Fruit fly (Drosophila melanogaster) whole organism, prepupa: ENCODE results near the gene RpS3A.
A peak's percentile ranks its signal among the peaks of the same experiment; 100 is the strongest.

Experiments used
- Blimp-1 ChIP-seq: fragments of 200-800 bp; sonication (Bioruptor generic); optimal IDR thresholded peaks from 3 replicates; lab custom pipeline; 2017; ENCODE audit warnings: missing biosample characterization, missing genetic modification characterization, mild to moderate bottlenecking, moderate library complexity, missing genetic modification reagents
- CG10631 ChIP-seq: fragments of 200-800 bp; sonication (Bioruptor generic); optimal IDR thresholded peaks from 2 replicates; lab custom pipeline; 2016; ENCODE audit warnings: missing biosample characterization, missing genetic modification characterization
- CG10669 ChIP-seq: fragments of 200-800 bp; sonication (Bioruptor generic); optimal IDR thresholded peaks from 3 replicates; lab custom pipeline; 2018; ENCODE audit warnings: missing biosample characterization, mild to moderate bottlenecking, missing genetic modification characterization, moderate library complexity
- CG15336 ChIP-seq: fragments of 200-800 bp; sonication (Bioruptor generic); IDR thresholded peaks from 2 replicates; pipeline ENCODE4 v1.3.6; 2022; ENCODE audit warnings: missing biosample characterization, missing genetic modification characterization
- CG1621 ChIP-seq: fragments of 200-800 bp; sonication (Bioruptor generic); optimal IDR thresholded peaks from 3 replicates; lab custom pipeline; 2018; ENCODE audit warnings: missing biosample characterization, mild to moderate bottlenecking, missing genetic modification characterization
- CG3032 ChIP-seq: fragments of 200-800 bp; optimal IDR thresholded peaks from 2 replicates; lab custom pipeline; 2019; ENCODE audit warnings: missing biosample characterization, mild to moderate bottlenecking, missing genetic modification characterization, moderate library complexity
- CG32006 ChIP-seq: fragments of 200-800 bp; sonication (Bioruptor generic); optimal IDR thresholded peaks from 3 replicates; lab custom pipeline; 2017; ENCODE audit warnings: missing biosample characterization, mild to moderate bottlenecking, missing genetic modification characterization
- CG34406 ChIP-seq: fragments of 200-800 bp; sonication (Bioruptor generic); optimal IDR thresholded peaks from 3 replicates; lab custom pipeline; 2016; ENCODE audit warnings: missing biosample characterization, missing genetic modification characterization
- CG3919 ChIP-seq: fragments of 200-800 bp; sonication (Bioruptor generic); optimal IDR thresholded peaks from 3 replicates; lab custom pipeline; 2016; ENCODE audit warnings: missing biosample characterization, missing genetic modification characterization
- CG4318 ChIP-seq: fragments of 200-800 bp; sonication (Bioruptor generic); optimal IDR thresholded peaks from 3 replicates; lab custom pipeline; 2017; ENCODE audit warnings: missing biosample characterization, mild to moderate bottlenecking, missing genetic modification characterization
- CG6276 ChIP-seq: fragments of 200-800 bp; sonication (Bioruptor generic); optimal IDR thresholded peaks from 2 replicates; lab custom pipeline; 2017; ENCODE audit warnings: missing biosample characterization, mild to moderate bottlenecking, missing genetic modification characterization
- CG6792 ChIP-seq: fragments of 200-800 bp; sonication (Bioruptor generic); optimal IDR thresholded peaks from 3 replicates; lab custom pipeline; 2016; ENCODE audit warnings: missing biosample characterization, missing genetic modification characterization
- CG6808 ChIP-seq: fragments of 200-800 bp; sonication (Bioruptor generic); optimal IDR thresholded peaks from 3 replicates; lab custom pipeline; 2017; ENCODE audit warnings: missing biosample characterization, missing genetic modification characterization, mild to moderate bottlenecking, moderate library complexity, missing genetic modification reagents
- CG6854 ChIP-seq: fragments of 200-800 bp; sonication (Bioruptor generic); optimal IDR thresholded peaks from 2 replicates; lab custom pipeline; 2017; ENCODE audit warnings: missing biosample characterization, mild to moderate bottlenecking, missing genetic modification characterization
- CG7368 ChIP-seq: fragments of 200-800 bp; sonication (Bioruptor generic); optimal IDR thresholded peaks from 3 replicates; lab custom pipeline; 2016; ENCODE audit warnings: missing biosample characterization, missing genetic modification characterization
- CG8119 ChIP-seq: fragments of 200-800 bp; sonication (Bioruptor generic); IDR thresholded peaks from 3 replicates; pipeline ENCODE4 v1.3.6; 2022; ENCODE audit warnings: missing biosample characterization, missing genetic modification characterization
- CG8319 ChIP-seq: fragments of 200-800 bp; sonication (Bioruptor generic); optimal IDR thresholded peaks from 3 replicates; lab custom pipeline; 2016; ENCODE audit warnings: missing biosample characterization, missing genetic modification characterization
- CG9139 ChIP-seq: fragments of 200-800 bp; sonication (Bioruptor generic); optimal IDR thresholded peaks from 3 replicates; lab custom pipeline; 2017; ENCODE audit warnings: missing biosample characterization, mild to moderate bottlenecking, missing genetic modification characterization
- Eip75B ChIP-seq: fragments of 200-800 bp; sonication (Bioruptor generic); optimal IDR thresholded peaks from 3 replicates; lab custom pipeline; 2016; ENCODE audit warnings: missing biosample characterization, missing genetic modification characterization
- Eip78C ChIP-seq: fragments of 200-800 bp; sonication (Bioruptor generic); peaks from one replicate; lab custom pipeline; 2016; ENCODE audit warnings: missing biosample characterization, missing genetic modification characterization
- Eip93F ChIP-seq: fragments of 200-800 bp; sonication (Bioruptor generic); optimal IDR thresholded peaks from 2 replicates; lab custom pipeline; 2016; ENCODE audit warnings: missing biosample characterization, mild to moderate bottlenecking, missing genetic modification characterization
- Ets21C ChIP-seq: fragments of 200-800 bp; sonication (Bioruptor generic); optimal IDR thresholded peaks from 3 replicates; lab custom pipeline; 2016; ENCODE audit warnings: missing biosample characterization, missing genetic modification characterization
- Hr38 ChIP-seq: sonication (Bioruptor generic); optimal IDR thresholded peaks from 2 replicates; lab custom pipeline; 2016; ENCODE audit warnings: missing biosample characterization, missing genetic modification characterization
- Hr4 ChIP-seq: fragments of 200-800 bp; sonication (Bioruptor generic); optimal IDR thresholded peaks from 3 replicates; lab custom pipeline; 2016; ENCODE audit warnings: missing biosample characterization, missing genetic modification characterization
- Lpt ChIP-seq: fragments of 200-800 bp; sonication (Bioruptor generic); optimal IDR thresholded peaks from 3 replicates; lab custom pipeline; 2016; ENCODE audit warnings: missing biosample characterization, missing genetic modification characterization
- Met ChIP-seq: fragments of 200-800 bp; sonication (Bioruptor generic); optimal IDR thresholded peaks from 3 replicates; lab custom pipeline; 2016; ENCODE audit warnings: missing biosample characterization, missing genetic modification characterization
- OdsH ChIP-seq: fragments of 200-800 bp; sonication (Bioruptor generic); optimal IDR thresholded peaks from 3 replicates; lab custom pipeline; 2016; ENCODE audit warnings: missing biosample characterization, missing genetic modification characterization
- Sox102F ChIP-seq: fragments of 200-800 bp; sonication (Bioruptor generic); optimal IDR thresholded peaks from 2 replicates; lab custom pipeline; 2016; ENCODE audit warnings: missing biosample characterization, mild to moderate bottlenecking, missing genetic modification characterization
- achi ChIP-seq: fragments of 200-800 bp; sonication (Bioruptor generic); optimal IDR thresholded peaks from 3 replicates; lab custom pipeline; 2016; ENCODE audit warnings: missing biosample characterization, missing genetic modification characterization
- acj6 ChIP-seq: fragments of 200-800 bp; sonication (Bioruptor generic); optimal IDR thresholded peaks from 3 replicates; lab custom pipeline; 2016; ENCODE audit warnings: missing biosample characterization, missing genetic modification characterization
- dac ChIP-seq: fragments of 200-800 bp; sonication (Bioruptor generic); optimal IDR thresholded peaks from 2 replicates; lab custom pipeline; 2017; ENCODE audit warnings: missing biosample characterization, mild to moderate bottlenecking, missing genetic modification characterization
- dsx ChIP-seq: fragments of 200-800 bp; optimal IDR thresholded peaks from 3 replicates; lab custom pipeline; 2019; ENCODE audit warnings: missing biosample characterization, mild to moderate bottlenecking, missing genetic modification characterization, moderate library complexity; ENCODE audit not compliant: poor library complexity, severe bottlenecking
- eg ChIP-seq: fragments of 200-800 bp; sonication (Bioruptor generic); IDR thresholded peaks from 3 replicates; pipeline ENCODE4 v1.3.6; 2022; ENCODE audit warnings: missing biosample characterization, missing genetic modification characterization
- esn ChIP-seq: fragments of 200-800 bp; sonication (Bioruptor generic); optimal IDR thresholded peaks from 2 replicates; lab custom pipeline; 2016; ENCODE audit warnings: missing biosample characterization, mild to moderate bottlenecking, missing genetic modification characterization, moderate library complexity
- fd85E ChIP-seq: fragments of 200-800 bp; sonication (Bioruptor generic); optimal IDR thresholded peaks from 3 replicates; lab custom pipeline; 2016; ENCODE audit warnings: missing biosample characterization, missing genetic modification characterization
- fkh ChIP-seq: fragments of 200-800 bp; sonication (Bioruptor generic); optimal IDR thresholded peaks from 3 replicates; lab custom pipeline; 2017; ENCODE audit warnings: missing biosample characterization, mild to moderate bottlenecking, missing genetic modification characterization, moderate library complexity
- lz ChIP-seq: fragments of 200-800 bp; sonication (Bioruptor generic); optimal IDR thresholded peaks from 3 replicates; lab custom pipeline; 2016; ENCODE audit warnings: missing biosample characterization, missing genetic modification characterization
- net ChIP-seq: fragments of 200-800 bp; sonication (Bioruptor generic); optimal IDR thresholded peaks from 3 replicates; lab custom pipeline; 2016; ENCODE audit warnings: missing biosample characterization, missing genetic modification characterization
- pdm3 ChIP-seq: fragments of 200-800 bp; sonication (Bioruptor generic); optimal IDR thresholded peaks from 3 replicates; lab custom pipeline; 2016; ENCODE audit warnings: missing biosample characterization, missing genetic modification characterization
- salr ChIP-seq, 2 experiments: fragments of 200-800 bp; sonication (Bioruptor generic); optimal IDR thresholded peaks; 3 replicates each; lab custom pipeline; 2016 to 2018; ENCODE audit warnings: missing biosample characterization in 2 of 2, missing genetic modification characterization in 2 of 2, mild to moderate bottlenecking in 1 of 2
- spab ChIP-seq: fragments of 200-800 bp; sonication (Bioruptor generic); optimal IDR thresholded peaks from 2 replicates; lab custom pipeline; 2017; ENCODE audit warnings: missing biosample characterization, mild to moderate bottlenecking, missing genetic modification characterization, missing genetic modification reagents
- ss ChIP-seq, 2 experiments: fragments of 200-800 bp; sonication (Bioruptor generic); optimal IDR thresholded peaks; 2 replicates in 1 of 2; 3 replicates in 1 of 2; lab custom pipeline; 2017 to 2018; ENCODE audit warnings: mild to moderate bottlenecking in 2 of 2, missing biosample characterization in 2 of 2, missing genetic modification characterization in 2 of 2, moderate library complexity in 1 of 2
- svp ChIP-seq: fragments of 200-800 bp; sonication (Bioruptor generic); peaks from one replicate; lab custom pipeline; 2016; ENCODE audit warnings: missing biosample characterization, missing genetic modification characterization
- topi ChIP-seq: fragments of 200-800 bp; sonication (Bioruptor generic); optimal IDR thresholded peaks from 3 replicates; lab custom pipeline; 2016; ENCODE audit warnings: missing biosample characterization, missing genetic modification characterization
- vri ChIP-seq: fragments of 200-800 bp; sonication (Bioruptor generic); optimal IDR thresholded peaks from 3 replicates; lab custom pipeline; 2016; ENCODE audit warnings: missing biosample characterization, mild to moderate bottlenecking, missing genetic modification characterization

The RpS3A gene

dm6 chr4:62538-62937, 4.5 kb downstream of the RpS3A start:
- TF ChIP-seq Lpt = no peak
- no peak for TF ChIP-seq CG6808 (GFP tag; lab: Kevin White, UChicago)
- TF ChIP-seq Eip78C (GFP tag; lab: Kevin White, UChicago) = no peak
- TF ChIP-seq fd85E (GFP tag; lab: Kevin White, UChicago) = no peak
- TF ChIP-seq CG10669 (GFP tag; lab: Kevin White, UChicago) = no peak
- no peak for TF ChIP-seq dac (GFP tag; lab: Kevin White, UChicago)
- no peak for TF ChIP-seq pdm3 (GFP tag; lab: Kevin White, UChicago)
- TF ChIP-seq CG9139 (GFP tag; lab: Kevin White, UChicago) = no peak
- no peak for TF ChIP-seq CG34406 (GFP tag; lab: Kevin White, UChicago)
- TF ChIP-seq CG8319 = no peak
- TF ChIP-seq Eip93F (GFP tag; lab: Kevin White, UChicago) = no peak
- no peak for TF ChIP-seq OdsH (GFP tag; lab: Kevin White, UChicago)
- no peak for TF ChIP-seq dsx (GFP tag; lab: Kevin White, UChicago)
- no peak for TF ChIP-seq CG10631 (GFP tag; lab: Kevin White, UChicago)
- TF ChIP-seq CG1621 (tag; lab: Kevin White, UChicago) = no peak

- TF ChIP-seq esn (GFP tag; lab: Kevin White, UChicago) = peak; percentile 40
- peak; percentile 24 for TF ChIP-seq topi
- TF ChIP-seq CG4318 (GFP tag; lab: Kevin White, UChicago) = no peak
- no peak for TF ChIP-seq vri
- TF ChIP-seq CG32006 = peak; percentile 31
- peak; percentile 65 for TF ChIP-seq svp (GFP tag; lab: Kevin White, UChicago)
- peak; percentile 15 for TF ChIP-seq spab (GFP tag; lab: Kevin White, UChicago)
- TF ChIP-seq achi (GFP tag; lab: Kevin White, UChicago) = peak; percentile 35
- TF ChIP-seq CG7368 = peak; percentile 23
- peak; percentile 36 for TF ChIP-seq CG6808 (GFP tag; lab: Kevin White, UChicago)
- no peak for TF ChIP-seq CG6276 (GFP tag; lab: Kevin White, UChicago)
- TF ChIP-seq CG6854 (GFP tag; lab: Kevin White, UChicago) = peak; percentile 17
- peak; percentile 40 to 57 for TF ChIP-seq ss (GFP tag; optimal IDR thresholded peaks at IDR 0.05; lab: Kevin White, UChicago)
- TF ChIP-seq OdsH (GFP tag; lab: Kevin White, UChicago) = peak; percentile 51
- peak; percentile 72; the same call in 2 of the 3 replicates for TF ChIP-seq CG8119
- TF ChIP-seq lz (GFP tag; lab: Kevin White, UChicago) = no peak
- TF ChIP-seq Ets21C = no peak
- peak; percentile 65 for TF ChIP-seq dsx (GFP tag; lab: Kevin White, UChicago)
- TF ChIP-seq Eip78C (GFP tag; lab: Kevin White, UChicago) = peak; percentile 79
- peak; percentile 24 for TF ChIP-seq Met (GFP tag; lab: Kevin White, UChicago)
- peak; percentile 48 for TF ChIP-seq CG15336 (GFP tag; lab: Robert Waterston, UW)
- TF ChIP-seq Sox102F (GFP tag; lab: Kevin White, UChicago) = peak; percentile 38
- TF ChIP-seq CG34406 (GFP tag; lab: Kevin White, UChicago) = no peak
- no peak for TF ChIP-seq Hr4 (GFP tag; lab: Kevin White, UChicago)
- TF ChIP-seq pdm3 (GFP tag; lab: Kevin White, UChicago) = no peak
- peak in 1 of 2 experiments; percentile 19 for TF ChIP-seq salr (GFP tag; optimal IDR thresholded peaks at IDR 0.05; lab: Kevin White, UChicago)
- TF ChIP-seq CG10669 (GFP tag; lab: Kevin White, UChicago) = peak; percentile 19
- no peak for TF ChIP-seq CG8319
- TF ChIP-seq fkh (GFP tag; lab: Kevin White, UChicago) = peak; percentile 40
- TF ChIP-seq Hr38 (GFP tag; lab: Kevin White, UChicago) = no peak
- peak; percentile 50 for TF ChIP-seq CG10631 (GFP tag; lab: Kevin White, UChicago)
- TF ChIP-seq eg = no peak
- no peak for TF ChIP-seq Blimp-1 (GFP tag; lab: Kevin White, UChicago)
- TF ChIP-seq CG6792 (GFP tag; lab: Kevin White, UChicago) = peak; percentile 9
- peak; percentile 50 for TF ChIP-seq CG3919 (GFP tag; lab: Kevin White, UChicago)
- peak; percentile 27 for TF ChIP-seq Eip93F (GFP tag; lab: Kevin White, UChicago)
- peak; percentile 44 for TF ChIP-seq net (GFP tag; lab: Kevin White, UChicago)
- peak; percentile 13 for TF ChIP-seq Eip75B (GFP tag; lab: Kevin White, UChicago)
- peak; percentile 49 for TF ChIP-seq acj6
- TF ChIP-seq Lpt = peak; percentile 42
- TF ChIP-seq CG9139 (GFP tag; lab: Kevin White, UChicago) = peak; percentile 22
- TF ChIP-seq CG3032 (tag; lab: Kevin White, UChicago) = peak; percentile 62
Measured at dm6 chr4:60001-60997, 6.7 kb downstream of the RpS3A start.
